Fruit fly (Drosophila melanogaster): ENCODE results near the gene mEFG1.

dm6 chr2L:7259500-7259899 lies 36.6 kb upstream of the mEFG1 start:
- TF ChIP-seq insv (optimal IDR thresholded peaks at IDR 0.05) = no peak
- no peak for TF ChIP-seq psq (optimal IDR thresholded peaks at IDR 0.05)
